Fruit fly (Drosophila melanogaster) whole organism, embryonic: ENCODE data around the gene HemK2.

Experiments
- Adf1 ChIP-seq: fragments of 200-800 bp; sonication (Bioruptor generic); IDR thresholded peaks from 2 replicates; pipeline ENCODE4 v1.3.6; 2022; ENCODE audit warnings: missing biosample characterization, missing genetic modification characterization
- Aef1 ChIP-seq: fragments of 200-800 bp; sonication (Bioruptor generic); IDR thresholded peaks from 3 replicates; pipeline ENCODE4 v1.3.6; 2022; ENCODE audit warnings: missing biosample characterization, missing genetic modification characterization
- CG10979 ChIP-seq: fragments of 200-800 bp; sonication (Bioruptor generic); optimal IDR thresholded peaks from 2 replicates; lab custom pipeline; 2018; ENCODE audit warnings: missing biosample characterization, mild to moderate bottlenecking, missing genetic modification characterization, moderate library complexity
- CG12391 ChIP-seq: fragments of 200-800 bp; sonication (Bioruptor generic); optimal IDR thresholded peaks from 3 replicates; lab custom pipeline; 2018; ENCODE audit warnings: missing biosample characterization, mild to moderate bottlenecking, missing genetic modification characterization, moderate library complexity
- CG15696 ChIP-seq: fragments of 200-800 bp; sonication (Bioruptor generic); optimal IDR thresholded peaks from 2 replicates; lab custom pipeline; 2019; ENCODE audit warnings: missing biosample characterization, mild to moderate bottlenecking, missing genetic modification characterization, moderate library complexity
- CG1602 ChIP-seq: fragments of 200-800 bp; sonication (Bioruptor generic); optimal IDR thresholded peaks from 3 replicates; lab custom pipeline; 2016; ENCODE audit warnings: missing biosample characterization, missing genetic modification characterization
- CG1647 ChIP-seq: fragments of 200-800 bp; sonication (Bioruptor generic); optimal IDR thresholded peaks from 3 replicates; lab custom pipeline; 2016; ENCODE audit warnings: missing biosample characterization, missing genetic modification characterization
- CG17186 ChIP-seq: fragments of 200-800 bp; sonication (Bioruptor generic); optimal IDR thresholded peaks from 3 replicates; lab custom pipeline; 2017; ENCODE audit warnings: missing biosample characterization, missing genetic modification reagents, missing genetic modification characterization
- CG17568 ChIP-seq: fragments of 200-800 bp; sonication (Bioruptor generic); optimal IDR thresholded peaks from 2 replicates; lab custom pipeline; 2018; ENCODE audit warnings: missing biosample characterization, mild to moderate bottlenecking, missing genetic modification characterization, moderate library complexity
- CG17802 ChIP-seq: fragments of 200-800 bp; sonication (Bioruptor generic); optimal IDR thresholded peaks from 2 replicates; lab custom pipeline; 2018; ENCODE audit warnings: missing biosample characterization, mild to moderate bottlenecking, missing genetic modification characterization, moderate library complexity
- CG17912 ChIP-seq: fragments of 200-800 bp; sonication (Bioruptor generic); optimal IDR thresholded peaks from 2 replicates; lab custom pipeline; 2018; ENCODE audit warnings: missing biosample characterization, mild to moderate bottlenecking, missing genetic modification characterization
- CG18619 ChIP-seq: fragments of 200-800 bp; sonication (Bioruptor generic); optimal IDR thresholded peaks from 3 replicates; lab custom pipeline; 2017; ENCODE audit warnings: missing biosample characterization, mild to moderate bottlenecking, missing genetic modification characterization
- CG2199 ChIP-seq: fragments of 200-800 bp; sonication (Bioruptor generic); IDR thresholded peaks from 3 replicates; pipeline ENCODE4 v1.3.6; 2022; ENCODE audit warnings: missing biosample characterization, missing genetic modification characterization
- CG2678 ChIP-seq: fragments of 200-800 bp; sonication (Bioruptor generic); optimal IDR thresholded peaks from 3 replicates; lab custom pipeline; 2019; ENCODE audit warnings: missing biosample characterization, mild to moderate bottlenecking, missing genetic modification characterization, moderate library complexity
- CG31365 ChIP-seq: fragments of 200-800 bp; sonication (Bioruptor generic); optimal IDR thresholded peaks from 2 replicates; lab custom pipeline; 2018; ENCODE audit warnings: missing biosample characterization, mild to moderate bottlenecking, missing genetic modification characterization
- CG33557 ChIP-seq: fragments of 200-800 bp; sonication (Bioruptor generic); optimal IDR thresholded peaks from 2 replicates; lab custom pipeline; 2019; ENCODE audit warnings: missing biosample characterization, mild to moderate bottlenecking, missing genetic modification characterization, moderate library complexity
- CG3407 ChIP-seq: fragments of 200-800 bp; sonication (Bioruptor generic); optimal IDR thresholded peaks from 2 replicates; lab custom pipeline; 2018; ENCODE audit warnings: missing biosample characterization, mild to moderate bottlenecking, missing genetic modification characterization
- CG3995 ChIP-seq: fragments of 200-800 bp; sonication (Bioruptor generic); optimal IDR thresholded peaks from 3 replicates; lab custom pipeline; 2016; ENCODE audit warnings: missing biosample characterization, missing genetic modification characterization
- CG42726 ChIP-seq: fragments of 200-800 bp; sonication (Bioruptor generic); IDR thresholded peaks from 2 replicates; pipeline ENCODE4 v1.3.6; 2022; ENCODE audit warnings: missing biosample characterization, missing genetic modification characterization; ENCODE audit not compliant: partially characterized antibody
- CG43689 ChIP-seq: fragments of 200-800 bp; sonication (Bioruptor generic); IDR thresholded peaks from 2 replicates; pipeline ENCODE4 v1.3.6; 2022; ENCODE audit warnings: missing biosample characterization, missing genetic modification characterization
- CG4820 ChIP-seq: fragments of 200-800 bp; sonication (Bioruptor generic); optimal IDR thresholded peaks from 3 replicates; lab custom pipeline; 2016; ENCODE audit warnings: missing biosample characterization, missing genetic modification characterization
- CG8359 ChIP-seq: fragments of 200-800 bp; sonication (Bioruptor generic); optimal IDR thresholded peaks from 2 replicates; lab custom pipeline; 2017; ENCODE audit warnings: missing biosample characterization, mild to moderate bottlenecking, missing genetic modification characterization, borderline replicate concordance
- CG8944 ChIP-seq: fragments of 200-800 bp; sonication (Bioruptor generic); optimal IDR thresholded peaks from 3 replicates; lab custom pipeline; 2016; ENCODE audit warnings: missing biosample characterization, missing genetic modification characterization
- CG9797 ChIP-seq: fragments of 200-800 bp; sonication (Bioruptor generic); optimal IDR thresholded peaks from 3 replicates; lab custom pipeline; 2018; ENCODE audit warnings: missing biosample characterization, mild to moderate bottlenecking, missing genetic modification characterization
- D ChIP-seq, 2 experiments: fragments of 200-800 bp in 1 of 2; fragments of >200 bp in 1 of 2; sonication (Bioruptor generic) in 1 of 2; optimal IDR thresholded peaks; 2 replicates in 1 of 2; 3 replicates in 1 of 2; lab custom pipeline; 2017; ENCODE audit warnings: mild to moderate bottlenecking in 1 of 2, missing biosample characterization in 1 of 2, missing genetic modification characterization in 1 of 2, missing genetic modification reagents in 1 of 2
- D19B ChIP-seq: fragments of 200-800 bp; sonication (Bioruptor generic); optimal IDR thresholded peaks from 2 replicates; lab custom pipeline; 2017; ENCODE audit warnings: missing biosample characterization, mild to moderate bottlenecking, missing genetic modification characterization
- Fer1 ChIP-seq: fragments of 200-800 bp; sonication (Bioruptor generic); optimal IDR thresholded peaks from 2 replicates; lab custom pipeline; 2017; ENCODE audit warnings: missing biosample characterization, mild to moderate bottlenecking, missing genetic modification characterization
- HLH4C ChIP-seq: fragments of 200-800 bp; sonication (Bioruptor generic); IDR thresholded peaks from 3 replicates; pipeline ENCODE4 v1.3.6; 2022; ENCODE audit warnings: missing biosample characterization, missing genetic modification characterization; ENCODE audit not compliant: partially characterized antibody
- Jarid2 ChIP-seq: fragments of 200-800 bp; sonication (Bioruptor generic); optimal IDR thresholded peaks from 3 replicates; lab custom pipeline; 2017; ENCODE audit warnings: mild to moderate bottlenecking, missing biosample characterization, missing genetic modification reagents, missing genetic modification characterization
- Lhr ChIP-seq: fragments of 200-800 bp; sonication (Bioruptor generic); optimal IDR thresholded peaks from 3 replicates; lab custom pipeline; 2017; ENCODE audit warnings: mild to moderate bottlenecking, missing biosample characterization, missing genetic modification reagents, missing genetic modification characterization
- Nf-YB ChIP-seq: fragments of 200-800 bp; sonication (Bioruptor generic); optimal IDR thresholded peaks from 3 replicates; lab custom pipeline; 2019; ENCODE audit warnings: missing biosample characterization, mild to moderate bottlenecking, missing genetic modification characterization, moderate library complexity
- Nf-YC ChIP-seq: fragments of 200-800 bp; optimal IDR thresholded peaks from 3 replicates; lab custom pipeline; 2019; ENCODE audit warnings: missing biosample characterization, mild to moderate bottlenecking, missing genetic modification characterization, moderate library complexity
- NfI ChIP-seq: fragments of 200-800 bp; sonication (Bioruptor generic); optimal IDR thresholded peaks from 3 replicates; lab custom pipeline; 2018; ENCODE audit warnings: missing biosample characterization, mild to moderate bottlenecking, missing genetic modification characterization, moderate library complexity
- Optix ChIP-seq: fragments of 200-800 bp; sonication (Bioruptor generic); IDR thresholded peaks from 3 replicates; pipeline ENCODE4 v1.3.6; 2022; ENCODE audit warnings: missing biosample characterization, missing genetic modification characterization
- Ssrp ChIP-seq: fragments of 200-800 bp; sonication (Bioruptor generic); optimal IDR thresholded peaks from 2 replicates; lab custom pipeline; 2018; ENCODE audit warnings: missing biosample characterization, mild to moderate bottlenecking, missing genetic modification characterization, moderate library complexity
- Trl ChIP-seq, 3 experiments: fragments of >200 bp in 2 of 3; fragments of 200-800 bp in 1 of 3; sonication (Bioruptor generic) in 1 of 3; optimal IDR thresholded peaks; 2 replicates in 1 of 3; 3 replicates in 2 of 3; lab custom pipeline; 2016 to 2017; ENCODE audit warnings: missing biosample characterization in 1 of 3, missing genetic modification characterization in 1 of 3
- Vsx1 ChIP-seq: fragments of 200-800 bp; sonication (Bioruptor generic); optimal IDR thresholded peaks from 2 replicates; lab custom pipeline; 2017; ENCODE audit warnings: missing biosample characterization, mild to moderate bottlenecking, missing genetic modification characterization, missing genetic modification reagents
- dmrt11E ChIP-seq: fragments of 200-800 bp; sonication (Bioruptor generic); optimal IDR thresholded peaks from 3 replicates; lab custom pipeline; 2018; ENCODE audit warnings: missing biosample characterization, mild to moderate bottlenecking, missing genetic modification characterization, moderate library complexity
- mirr ChIP-seq: fragments of 200-800 bp; sonication (Bioruptor generic); optimal IDR thresholded peaks from 3 replicates; lab custom pipeline; 2018; ENCODE audit warnings: missing biosample characterization, mild to moderate bottlenecking, missing genetic modification characterization
- pfk ChIP-seq: fragments of 200-800 bp; sonication (Bioruptor generic); optimal IDR thresholded peaks from 2 replicates; lab custom pipeline; 2018; ENCODE audit warnings: missing biosample characterization, mild to moderate bottlenecking, missing genetic modification characterization, moderate library complexity
- ro ChIP-seq: fragments of 200-800 bp; sonication (Bioruptor generic); IDR thresholded peaks from 2 replicates; pipeline ENCODE4 v1.3.6; 2022; ENCODE audit warnings: missing biosample characterization, missing genetic modification characterization
- sc ChIP-seq, 3 experiments: fragments of >200 bp in 2 of 3; fragments of 200-800 bp in 1 of 3; sonication (Bioruptor generic) in 1 of 3; optimal IDR thresholded peaks; 2 replicates in 2 of 3; 3 replicates in 1 of 3; lab custom pipeline; 2017; ENCODE audit warnings: mild to moderate bottlenecking in 1 of 3, missing biosample characterization in 1 of 3, missing genetic modification characterization in 1 of 3, missing genetic modification reagents in 1 of 3
- sens-2 ChIP-seq: fragments of 200-800 bp; sonication (Bioruptor generic); IDR thresholded peaks from 2 replicates; pipeline ENCODE4 v1.3.6; 2022; ENCODE audit warnings: missing biosample characterization, missing genetic modification characterization
- shn ChIP-seq: fragments of 200-800 bp; sonication (Bioruptor generic); optimal IDR thresholded peaks from 3 replicates; lab custom pipeline; 2016; ENCODE audit warnings: missing biosample characterization, missing genetic modification characterization
- tgo ChIP-seq: fragments of 200-800 bp; sonication (Bioruptor generic); IDR thresholded peaks from 3 replicates; pipeline ENCODE4 v1.3.6; 2022; ENCODE audit warnings: missing biosample characterization, missing genetic modification characterization
- unc-4 ChIP-seq: fragments of 200-800 bp; sonication (Bioruptor generic); IDR thresholded peaks from 2 replicates; pipeline ENCODE4 v1.3.6; 2022; ENCODE audit warnings: missing biosample characterization, missing genetic modification characterization; ENCODE audit not compliant: partially characterized antibody
- zfh1 ChIP-seq: fragments of 200-800 bp; sonication (Bioruptor generic); IDR thresholded peaks from 3 replicates; pipeline ENCODE4 v1.3.6; 2022; ENCODE audit warnings: missing biosample characterization, missing genetic modification characterization

HemK2 gene

DNA sequence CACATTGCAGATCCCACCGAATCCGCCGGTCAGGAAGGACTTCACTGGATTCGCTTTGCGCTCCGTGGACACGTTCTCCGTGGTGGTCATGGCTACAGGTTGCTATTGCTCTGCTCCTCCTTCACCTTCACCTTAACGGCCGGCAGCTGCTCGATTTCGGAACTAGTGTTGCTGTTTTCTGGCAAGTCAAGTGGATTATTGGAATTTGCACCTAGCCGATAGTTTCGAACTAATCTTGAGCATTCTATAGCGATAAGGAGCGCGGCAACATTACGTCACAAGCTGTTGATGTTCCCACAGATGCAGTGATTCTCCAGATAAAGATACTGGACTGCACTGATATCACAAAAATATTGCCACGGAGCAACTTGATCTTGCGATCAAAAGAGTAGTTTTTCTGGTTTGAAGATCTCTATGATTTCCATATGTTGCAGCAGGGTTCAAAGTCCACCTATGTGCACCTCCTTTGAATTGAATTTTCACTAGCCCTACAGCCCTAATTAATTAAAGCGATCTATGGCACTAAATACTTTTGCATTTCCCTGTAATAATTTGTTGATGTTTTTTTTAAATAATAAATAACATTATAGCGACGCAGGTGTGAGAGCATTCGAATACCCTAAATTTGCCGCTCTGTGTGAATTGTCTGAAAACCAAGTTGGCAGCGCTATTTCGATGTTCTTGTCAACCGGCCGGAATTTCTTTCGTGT, 10.2 kb upstream of the HemK2 start, which contains the start of the genes colt and HINT1 (continued):
- no peak for TF ChIP-seq CG15696
- peak; percentile 45 for TF ChIP-seq CG17186 (GFP tag; lab: Kevin White, UChicago)
- TF ChIP-seq CG1602: no peak
- TF ChIP-seq tgo (GFP tag; lab: Robert Waterston, UW): no peak
- 0 out of 2 replicates have a peak, but pooled peaks have one; percentile 42 for TF ChIP-seq CG42726 (GFP tag; lab: Robert Waterston, UW)
- no peak for TF ChIP-seq CG2199
- peak; percentile 29 for TF ChIP-seq CG12391
- TF ChIP-seq sc (optimal IDR thresholded peaks at IDR 0.05; lab: Kevin White, UChicago): no peak
- no peak for TF ChIP-seq sc (GFP tag; optimal IDR thresholded peaks at IDR 0.05; lab: Kevin White, UChicago)
- peak; percentile 33 for TF ChIP-seq Lhr (GFP tag; lab: Kevin White, UChicago)
- TF ChIP-seq Optix: no peak
- no peak for TF ChIP-seq ro (GFP tag; lab: Robert Waterston, UW)
- TF ChIP-seq CG17912 (GFP tag; lab: Kevin White, UChicago): no peak
- no peak for TF ChIP-seq sens-2 (GFP tag; lab: Robert Waterston, UW)
- peak; percentile 28 for TF ChIP-seq CG2678
- peak; percentile 74 for TF ChIP-seq CG9797 (GFP tag; lab: Kevin White, UChicago)
- no peak for TF ChIP-seq pfk
- TF ChIP-seq CG18619 (GFP tag; lab: Kevin White, UChicago): no peak
- no peak for TF ChIP-seq CG1647
- TF ChIP-seq D (optimal IDR thresholded peaks at IDR 0.05; lab: Kevin White, UChicago): no peak
- TF ChIP-seq D (GFP tag; optimal IDR thresholded peaks at IDR 0.05; lab: Kevin White, UChicago): no peak
- TF ChIP-seq CG17802 (tag; lab: Kevin White, UChicago): no peak
- no peak for TF ChIP-seq CG33557 (GFP tag; lab: Kevin White, UChicago)
- TF ChIP-seq Vsx1: peak; percentile 59
- no peak for TF ChIP-seq Ssrp
- peak; percentile 6 for TF ChIP-seq dmrt11E
- no peak for TF ChIP-seq HLH4C (GFP tag; lab: Robert Waterston, UW)
- TF ChIP-seq CG4820 (GFP tag; lab: Kevin White, UChicago): no peak
- TF ChIP-seq CG17568: no peak
- no peak for TF ChIP-seq D19B (GFP tag; lab: Kevin White, UChicago)
- TF ChIP-seq NfI (GFP tag; lab: Kevin White, UChicago): peak; percentile 24
- no peak for TF ChIP-seq Nf-YB
- no peak for TF ChIP-seq Aef1 (GFP tag; lab: Robert Waterston, UW)
- no peak for TF ChIP-seq CG3407 (GFP tag; lab: Kevin White, UChicago)
- TF ChIP-seq shn: no peak
- TF ChIP-seq unc-4 (GFP tag; lab: Robert Waterston, UW): peak; percentile 44
- TF ChIP-seq CG43689 (GFP tag; lab: Robert Waterston, UW): no peak
- TF ChIP-seq Fer1 (GFP tag; lab: Kevin White, UChicago): peak; percentile 32
- peak; percentile 37 for TF ChIP-seq CG10979 (tag; lab: Kevin White, UChicago)
- peak; percentile 41 for TF ChIP-seq mirr (GFP tag; lab: Kevin White, UChicago)
- TF ChIP-seq CG3995: peak; percentile 80
- no peak for TF ChIP-seq CG31365
- no peak for TF ChIP-seq Adf1 (GFP tag; lab: Robert Waterston, UW)
- TF ChIP-seq CG8944: no peak
- no peak for TF ChIP-seq Trl (optimal IDR thresholded peaks at IDR 0.05; lab: Kevin White, UChicago)
- TF ChIP-seq Trl (GFP tag; optimal IDR thresholded peaks at IDR 0.05; lab: Kevin White, UChicago): no peak
- no peak for TF ChIP-seq Jarid2 (GFP tag; lab: Kevin White, UChicago)
- TF ChIP-seq zfh1: no peak
- TF ChIP-seq CG8359 (GFP tag; lab: Kevin White, UChicago): no peak
- TF ChIP-seq Nf-YC (tag; lab: Kevin White, UChicago): peak; percentile 42
